Fruit fly (Drosophila melanogaster) whole organism, embryonic: ENCODE data around the gene Ilp6.

Source experiments
- Ada2b ChIP-seq: fragments of 200-800 bp; sonication (Bioruptor generic); IDR thresholded peaks from 2 replicates; pipeline ENCODE4 v1.3.6; 2022; ENCODE audit warnings: missing biosample characterization, missing genetic modification characterization
- Adf1 ChIP-seq: fragments of 200-800 bp; sonication (Bioruptor generic); IDR thresholded peaks from 2 replicates; pipeline ENCODE4 v1.3.6; 2022; ENCODE audit warnings: missing biosample characterization, missing genetic modification characterization
- Atf-2 ChIP-seq: fragments of 200-800 bp; sonication (Bioruptor generic); optimal IDR thresholded peaks from 2 replicates; lab custom pipeline; 2016; ENCODE audit warnings: missing biosample characterization, missing genetic modification characterization
- BEAF-32 ChIP-seq: fragments of 200-800 bp; sonication (Bioruptor generic); optimal IDR thresholded peaks from 3 replicates; lab custom pipeline; 2017; ENCODE audit warnings: missing biosample characterization, missing genetic modification characterization, mild to moderate bottlenecking, moderate library complexity, missing genetic modification reagents
- Bdp1 ChIP-seq: fragments of 200-800 bp; sonication (Bioruptor generic); optimal IDR thresholded peaks from 3 replicates; lab custom pipeline; 2016; ENCODE audit warnings: missing biosample characterization, missing genetic modification characterization
- Bgb ChIP-seq: fragments of 200-800 bp; sonication (Bioruptor generic); IDR thresholded peaks from 2 replicates; pipeline ENCODE4 v1.3.6; 2022; ENCODE audit warnings: missing biosample characterization, missing genetic modification characterization; ENCODE audit not compliant: partially characterized antibody
- CG14050 ChIP-seq: fragments of 200-800 bp; sonication (Bioruptor generic); IDR thresholded peaks from 3 replicates; pipeline ENCODE4 v1.3.6; 2022; ENCODE audit warnings: missing biosample characterization, missing genetic modification characterization
- CG14965 ChIP-seq: fragments of 200-800 bp; sonication (Bioruptor generic); optimal IDR thresholded peaks from 2 replicates; lab custom pipeline; 2016; ENCODE audit warnings: missing biosample characterization, missing genetic modification characterization, borderline replicate concordance
- CG15601 ChIP-seq: fragments of 200-800 bp; sonication (Bioruptor generic); optimal IDR thresholded peaks from 3 replicates; lab custom pipeline; 2019; ENCODE audit warnings: missing biosample characterization, mild to moderate bottlenecking, missing genetic modification characterization, moderate library complexity
- CG17802 ChIP-seq: fragments of 200-800 bp; sonication (Bioruptor generic); optimal IDR thresholded peaks from 2 replicates; lab custom pipeline; 2018; ENCODE audit warnings: missing biosample characterization, mild to moderate bottlenecking, missing genetic modification characterization, moderate library complexity
- CG17829 ChIP-seq: fragments of 200-800 bp; optimal IDR thresholded peaks from 2 replicates; lab custom pipeline; 2019; ENCODE audit warnings: missing biosample characterization, mild to moderate bottlenecking, missing genetic modification characterization, moderate library complexity
- CG18764 ChIP-seq: fragments of 200-800 bp; sonication (Bioruptor generic); optimal IDR thresholded peaks from 3 replicates; lab custom pipeline; 2016; ENCODE audit warnings: missing biosample characterization, missing genetic modification characterization
- CG2712 ChIP-seq: fragments of 200-800 bp; optimal IDR thresholded peaks from 3 replicates; lab custom pipeline; 2019; ENCODE audit warnings: missing biosample characterization, mild to moderate bottlenecking, missing genetic modification characterization, moderate library complexity
- CG2889 ChIP-seq: fragments of 200-800 bp; sonication (Bioruptor generic); IDR thresholded peaks from 3 replicates; pipeline ENCODE4 v1.3.6; 2022; ENCODE audit warnings: missing biosample characterization, missing genetic modification characterization
- CG32772 ChIP-seq: fragments of 200-800 bp; sonication (Bioruptor generic); IDR thresholded peaks from 2 replicates; pipeline ENCODE4 v1.3.6; 2022; ENCODE audit warnings: missing biosample characterization, missing genetic modification characterization
- CG33557 ChIP-seq: fragments of 200-800 bp; sonication (Bioruptor generic); optimal IDR thresholded peaks from 2 replicates; lab custom pipeline; 2019; ENCODE audit warnings: missing biosample characterization, mild to moderate bottlenecking, missing genetic modification characterization, moderate library complexity
- CG4360 ChIP-seq: fragments of 200-800 bp; sonication (Bioruptor generic); IDR thresholded peaks from 2 replicates; pipeline ENCODE4 v1.3.6; 2022; ENCODE audit warnings: missing biosample characterization, missing genetic modification characterization
- CG4707 ChIP-seq: fragments of 200-800 bp; sonication (Bioruptor generic); optimal IDR thresholded peaks from 2 replicates; lab custom pipeline; 2018; ENCODE audit warnings: missing biosample characterization, mild to moderate bottlenecking, missing genetic modification characterization, moderate library complexity
- CG4730 ChIP-seq: fragments of 200-800 bp; sonication (Bioruptor generic); IDR thresholded peaks from 2 replicates; pipeline ENCODE4 v1.3.6; 2022; ENCODE audit warnings: missing biosample characterization, missing genetic modification characterization
- CG7839 ChIP-seq: fragments of 200-800 bp; sonication (Bioruptor generic); optimal IDR thresholded peaks from 3 replicates; lab custom pipeline; 2018; ENCODE audit warnings: missing biosample characterization, mild to moderate bottlenecking, missing genetic modification characterization, moderate library complexity
- CG8765 ChIP-seq: fragments of 200-800 bp; sonication (Bioruptor generic); IDR thresholded peaks from 2 replicates; pipeline ENCODE4 v1.3.6; 2022; ENCODE audit warnings: missing biosample characterization, missing genetic modification characterization
- CG9817 ChIP-seq: fragments of 200-800 bp; sonication (Bioruptor generic); optimal IDR thresholded peaks from 2 replicates; lab custom pipeline; 2018; ENCODE audit warnings: missing biosample characterization, mild to moderate bottlenecking, missing genetic modification characterization, moderate library complexity
- CoRest ChIP-seq: fragments of 200-800 bp; sonication (Bioruptor generic); optimal IDR thresholded peaks from 3 replicates; lab custom pipeline; 2018; ENCODE audit warnings: missing biosample characterization, mild to moderate bottlenecking, missing genetic modification characterization, moderate library complexity
- CrebB ChIP-seq: fragments of 200-800 bp; sonication (Bioruptor generic); optimal IDR thresholded peaks from 3 replicates; lab custom pipeline; 2018; ENCODE audit warnings: missing biosample characterization, mild to moderate bottlenecking, missing genetic modification characterization
- Doc3 ChIP-seq: fragments of 200-800 bp; sonication (Bioruptor generic); IDR thresholded peaks from 3 replicates; pipeline ENCODE4 v1.3.6; 2022; ENCODE audit warnings: missing biosample characterization, missing genetic modification characterization; ENCODE audit not compliant: partially characterized antibody
- Dp ChIP-seq: fragments of 200-800 bp; sonication (Bioruptor generic); optimal IDR thresholded peaks from 2 replicates; lab custom pipeline; 2018; ENCODE audit warnings: missing biosample characterization, mild to moderate bottlenecking, missing genetic modification characterization, moderate library complexity
- HHEX ChIP-seq: fragments of 200-800 bp; sonication (Bioruptor generic); optimal IDR thresholded peaks from 3 replicates; lab custom pipeline; 2017; ENCODE audit warnings: missing biosample characterization, mild to moderate bottlenecking, missing genetic modification characterization, missing genetic modification reagents
- Hsf ChIP-seq: fragments of 200-800 bp; sonication (Bioruptor generic); optimal IDR thresholded peaks from 3 replicates; lab custom pipeline; 2016; ENCODE audit warnings: missing biosample characterization, missing genetic modification characterization
- Kr ChIP-seq: fragments of 200-800 bp; sonication (Bioruptor generic); optimal IDR thresholded peaks from 2 replicates; lab custom pipeline; 2017; ENCODE audit warnings: missing biosample characterization, mild to moderate bottlenecking, missing genetic modification characterization
- Lhr ChIP-seq: fragments of 200-800 bp; sonication (Bioruptor generic); optimal IDR thresholded peaks from 3 replicates; lab custom pipeline; 2017; ENCODE audit warnings: mild to moderate bottlenecking, missing biosample characterization, missing genetic modification reagents, missing genetic modification characterization
- Max ChIP-seq: fragments of 200-800 bp; sonication (Bioruptor generic); optimal IDR thresholded peaks from 2 replicates; lab custom pipeline; 2016; ENCODE audit warnings: missing biosample characterization, mild to moderate bottlenecking, missing genetic modification characterization
- NC2β ChIP-seq: fragments of 200-800 bp; sonication (Bioruptor generic); optimal IDR thresholded peaks from 2 replicates; lab custom pipeline; 2016; ENCODE audit warnings: missing biosample characterization, missing genetic modification characterization
- NFAT ChIP-seq: fragments of 200-800 bp; sonication (Bioruptor generic); IDR thresholded peaks from 2 replicates; pipeline ENCODE4 v1.3.6; 2022; ENCODE audit warnings: missing biosample characterization, missing genetic modification characterization
- Neu2 ChIP-seq: fragments of 200-800 bp; sonication (Bioruptor generic); optimal IDR thresholded peaks from 3 replicates; lab custom pipeline; 2016; ENCODE audit warnings: missing biosample characterization, missing genetic modification characterization, borderline replicate concordance
- Optix ChIP-seq: fragments of 200-800 bp; sonication (Bioruptor generic); IDR thresholded peaks from 3 replicates; pipeline ENCODE4 v1.3.6; 2022; ENCODE audit warnings: missing biosample characterization, missing genetic modification characterization
- Ptx1 ChIP-seq: fragments of 200-800 bp; sonication (Bioruptor generic); IDR thresholded peaks from 2 replicates; pipeline ENCODE4 v1.3.6; 2022; ENCODE audit warnings: missing biosample characterization, missing genetic modification characterization
- Xrp1 ChIP-seq: fragments of 200-800 bp; sonication (Bioruptor generic); IDR thresholded peaks from 2 replicates; pipeline ENCODE4 v1.3.6; 2022; ENCODE audit warnings: missing biosample characterization, missing genetic modification characterization
- ara ChIP-seq: fragments of 200-800 bp; sonication (Bioruptor generic); IDR thresholded peaks from 2 replicates; pipeline ENCODE4 v1.3.6; 2022; ENCODE audit warnings: missing biosample characterization, missing genetic modification characterization
- crol ChIP-seq: fragments of 200-800 bp; sonication (Bioruptor generic); IDR thresholded peaks from 2 replicates; pipeline ENCODE4 v1.3.6; 2022; ENCODE audit warnings: missing biosample characterization, missing genetic modification characterization
- eve ChIP-seq, 2 experiments: fragments of >200 bp; optimal IDR thresholded peaks; 2 replicates each; lab custom pipeline; 2017; ENCODE audit warnings: missing biosample characterization in 2 of 2, missing genetic modification characterization in 2 of 2
- gcm ChIP-seq: fragments of 200-800 bp; sonication (Bioruptor generic); optimal IDR thresholded peaks from 2 replicates; lab custom pipeline; 2019; ENCODE audit warnings: missing biosample characterization, mild to moderate bottlenecking, missing genetic modification characterization, moderate library complexity
- grn ChIP-seq: fragments of 200-800 bp; sonication (Bioruptor generic); optimal IDR thresholded peaks from 3 replicates; lab custom pipeline; 2017; ENCODE audit warnings: missing biosample characterization, missing genetic modification characterization
- gsb ChIP-seq: fragments of 200-800 bp; sonication (Bioruptor generic); IDR thresholded peaks from 2 replicates; pipeline ENCODE4 v1.3.6; 2022; ENCODE audit warnings: missing biosample characterization, missing genetic modification characterization
- hbn ChIP-seq: fragments of 200-800 bp; sonication (Bioruptor generic); IDR thresholded peaks from 2 replicates; pipeline ENCODE4 v1.3.6; 2022; ENCODE audit warnings: missing biosample characterization, missing genetic modification characterization; ENCODE audit not compliant: partially characterized antibody
- hkb ChIP-seq, 2 experiments: fragments of 200-800 bp in 1 of 2; fragments of >200 bp in 1 of 2; sonication (Bioruptor generic) in 1 of 2; IDR thresholded peaks in 1 of 2; optimal IDR thresholded peaks in 1 of 2; 2 replicates each; pipeline versions ENCODE4 v1.3.6 to Lab custom; 2017 to 2022; ENCODE audit warnings: missing biosample characterization in 1 of 2, missing genetic modification characterization in 1 of 2
- hth ChIP-seq: fragments of >200 bp; optimal IDR thresholded peaks from 2 replicates; lab custom pipeline; 2017; ENCODE audit warnings: inconsistent platforms
- nerfin-1 ChIP-seq: fragments of 200-800 bp; sonication (Bioruptor generic); optimal IDR thresholded peaks from 3 replicates; lab custom pipeline; 2019; ENCODE audit warnings: missing biosample characterization, mild to moderate bottlenecking, missing genetic modification characterization, moderate library complexity
- sob ChIP-seq: fragments of 200-800 bp; sonication (Bioruptor generic); IDR thresholded peaks from 2 replicates; pipeline ENCODE4 v1.3.6; 2022; ENCODE audit warnings: missing biosample characterization, missing genetic modification characterization
- usp ChIP-seq: fragments of >200 bp; optimal IDR thresholded peaks from 2 replicates; lab custom pipeline; 2017; ENCODE audit warnings: missing biosample characterization, missing genetic modification characterization

The Ilp6 gene

dm6 chrX:2321900-2322555 lies 12.4 kb downstream of the Ilp6 start (continued):
- TF ChIP-seq Dp (GFP tag; lab: Kevin White, UChicago) (no peak), sob (peak; percentile 59), Ptx1 (GFP tag; lab: Robert Waterston, UW) (peak; percentile 69), gsb (GFP tag; lab: Robert Waterston, UW) (0 out of 2 replicates have a peak, but pooled peaks have one; percentile 25), Kr (GFP tag; lab: Kevin White, UChicago) (peak; percentile 32), CG15601 (tag; lab: Kevin White, UChicago) (no peak), crol (peak; percentile 27; the same call in 1 of the 2 replicates), Lhr (GFP tag; lab: Kevin White, UChicago) (no peak), nerfin-1 (no peak), hkb (optimal IDR thresholded peaks at IDR 0.05; lab: Kevin White, UChicago) (no peak), hkb (GFP tag; IDR thresholded peaks at IDR 0.05; lab: Robert Waterston, UW) (peak; percentile 60), CG17829 (tag; lab: Kevin White, UChicago) (peak; percentile 5), CG17802 (tag; lab: Kevin White, UChicago) (no peak), Bgb (GFP tag; lab: Robert Waterston, UW) (no peak), CG8765 (GFP tag; lab: Robert Waterston, UW) (peak; percentile 67), CG32772 (GFP tag; lab: Robert Waterston, UW) (peak; percentile 72), Optix (GFP tag; lab: Robert Waterston, UW) (peak; percentile 53; the same call in 1 of the 3 replicates), NFAT (GFP tag; lab: Robert Waterston, UW) (peak; percentile 29; the same call in 1 of the 2 replicates), CG4360 (0 out of 2 replicates have a peak, but pooled peaks have one; percentile 31), CG2712 (tag; lab: Kevin White, UChicago) (peak; percentile 53), CG4730 (GFP tag; lab: Robert Waterston, UW) (0 out of 2 replicates have a peak, but pooled peaks have one; percentile 35), Bdp1 (peak; percentile 12), BEAF-32 (GFP tag; lab: Kevin White, UChicago) (no peak), usp (GFP tag; lab: Kevin White, UChicago) (no peak), Atf-2 (GFP tag; lab: Kevin White, UChicago) (peak; percentile 23), CG9817 (tag; lab: Kevin White, UChicago) (peak; percentile 41), eve (GFP tag; optimal IDR thresholded peaks at IDR 0.05; lab: Kevin White, UChicago) (no peak), Max (GFP tag; lab: Kevin White, UChicago) (no peak), Adf1 (GFP tag; lab: Robert Waterston, UW) (peak; percentile 28; the same call in 1 of the 2 replicates), CG18764 (no peak), Hsf (GFP tag; lab: Kevin White, UChicago) (peak; percentile 57), HHEX (peak; percentile 40), CG33557 (GFP tag; lab: Kevin White, UChicago) (no peak), CG7839 (tag; lab: Kevin White, UChicago) (peak; percentile 61), CG14965 (GFP tag; lab: Kevin White, UChicago) (no peak), grn (no peak), CG2889 (GFP tag; lab: Robert Waterston, UW) (peak; percentile 74; the same call in 2 of the 3 replicates), CrebB (tag; lab: Kevin White, UChicago) (no peak), CoRest (tag; lab: Kevin White, UChicago) (peak; percentile 19), gcm (GFP tag; lab: Kevin White, UChicago) (no peak), CG14050 (GFP tag; lab: Robert Waterston, UW) (peak; percentile 70), hth (lab: Kevin White, UChicago) (no peak), CG4707 (GFP tag; lab: Kevin White, UChicago) (no peak), Xrp1 (GFP tag; lab: Robert Waterston, UW) (peak; percentile 56), Neu2 (GFP tag; lab: Kevin White, UChicago) (no peak), hbn (GFP tag; lab: Robert Waterston, UW) (no peak), ara (GFP tag; lab: Robert Waterston, UW) (peak; percentile 65), Doc3 (no peak), Ada2b (GFP tag; lab: Robert Waterston, UW) (peak; percentile 46; the same call in 1 of the 2 replicates), NC2β (GFP tag; lab: Kevin White, UChicago) (peak; percentile 42)
